Fruit fly (Drosophila melanogaster): Measurements from ENCODE around the gene Fum2.
A peak's percentile ranks its signal among the peaks of the same experiment; 100 is the strongest.

Fum2 gene

DNA sequence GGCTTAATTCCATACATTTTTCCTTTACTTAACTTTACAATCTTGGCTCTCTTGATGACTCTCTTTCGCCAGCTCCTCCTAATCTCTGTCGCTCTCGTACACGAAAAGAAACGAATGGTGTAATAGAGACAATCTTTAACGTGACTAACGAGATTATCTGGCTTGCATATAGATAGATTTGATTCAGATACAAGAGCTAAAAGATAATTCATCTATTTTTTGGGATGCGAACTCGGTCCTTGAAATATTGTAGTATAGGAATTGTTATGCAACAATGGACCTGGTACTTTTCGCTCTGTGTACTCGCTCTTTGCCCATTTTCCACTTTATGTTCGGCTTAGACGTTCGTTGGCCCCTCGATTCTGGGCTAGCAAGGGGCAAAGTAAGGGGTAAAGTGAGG lies 29.7 kb downstream of the Fum2 start (continued):
- peak; percentile 49 for TF ChIP-seq run (tag; optimal IDR thresholded peaks at IDR 0.05)
- peak; percentile 75 for TF ChIP-seq CG32772 (GFP tag; IDR thresholded peaks at IDR 0.05)
- TF ChIP-seq CG10959 (GFP tag; IDR thresholded peaks at IDR 0.05), result no peak
- no peak for TF ChIP-seq CG15479 (GFP tag; optimal IDR thresholded peaks at IDR 0.05)
- TF ChIP-seq CG6272 (GFP tag; IDR thresholded peaks at IDR 0.05), result peak; percentile 67
- peak; percentile 79 for TF ChIP-seq CG32532 (GFP tag; IDR thresholded peaks at IDR 0.05)
- peak; percentile 77 for TF ChIP-seq CHES-1-like (GFP tag; optimal IDR thresholded peaks at IDR 0.05)
- TF ChIP-seq cato (GFP tag; optimal IDR thresholded peaks at IDR 0.05; ENCODE audit: borderline replicate concordance), result peak; percentile 49
- peak; percentile 46 for TF ChIP-seq CG4404 (GFP tag; IDR thresholded peaks at IDR 0.05)
- TF ChIP-seq CG12942 (GFP tag; optimal IDR thresholded peaks at IDR 0.05), result peak; percentile 49
- TF ChIP-seq CG18599 (GFP tag; optimal IDR thresholded peaks at IDR 0.05), result peak; percentile 91
- peak; percentile 24 for TF ChIP-seq TFAM (GFP tag; optimal IDR thresholded peaks at IDR 0.05)
- peak; percentile 67 for TF ChIP-seq CG6854 (GFP tag; optimal IDR thresholded peaks at IDR 0.05)
- TF ChIP-seq CG15073 (GFP tag; optimal IDR thresholded peaks at IDR 0.05), result peak; percentile 4
- peak; percentile 69 for TF ChIP-seq eyg (GFP tag; optimal IDR thresholded peaks at IDR 0.05)
- TF ChIP-seq Ssrp (tag; optimal IDR thresholded peaks at IDR 0.05), result peak; percentile 66
- no peak for TF ChIP-seq CG17912 (GFP tag; optimal IDR thresholded peaks at IDR 0.05)
- TF ChIP-seq CG43689 (GFP tag; IDR thresholded peaks at IDR 0.05), result peak; percentile 38; the same call in 1 of the 2 replicates
- TF ChIP-seq CG17802 (tag; optimal IDR thresholded peaks at IDR 0.05), result peak; percentile 43
- peak; percentile 34 for TF ChIP-seq CG10274 (GFP tag; optimal IDR thresholded peaks at IDR 0.05)
- peak; percentile 55; the same call in 1 of the 3 replicates for TF ChIP-seq CG34422 (GFP tag; IDR thresholded peaks at IDR 0.05)
- peak; percentile 80 for TF ChIP-seq CG30403 (GFP tag; optimal IDR thresholded peaks at IDR 0.05)
- peak; percentile 9 for TF ChIP-seq sd (tag; optimal IDR thresholded peaks at IDR 0.05)
- peak; percentile 60 for TF ChIP-seq maf-S (GFP tag; optimal IDR thresholded peaks at IDR 0.05)
- TF ChIP-seq Dfd (GFP tag; optimal IDR thresholded peaks at IDR 0.05), result no peak
- no peak for TF ChIP-seq vnd (GFP tag; IDR thresholded peaks at IDR 0.05; ENCODE audit: partially characterized antibody)
- peak; percentile 32 for TF ChIP-seq CG15696 (tag; optimal IDR thresholded peaks at IDR 0.05)
- peak; percentile 67 for TF ChIP-seq B-H1 (GFP tag; IDR thresholded peaks at IDR 0.05)
- peak; percentile 79 for TF ChIP-seq Ptx1 (GFP tag; IDR thresholded peaks at IDR 0.05)
- no peak for TF ChIP-seq stwl (tag; optimal IDR thresholded peaks at IDR 0.05)
- TF ChIP-seq chif (GFP tag; optimal IDR thresholded peaks at IDR 0.05), result peak; percentile 69 to 82
- TF ChIP-seq Lhr (GFP tag; optimal IDR thresholded peaks at IDR 0.05), result peak; percentile 36
- TF ChIP-seq CG4730 (GFP tag; IDR thresholded peaks at IDR 0.05), result peak; percentile 28; the same call in 1 of the 2 replicates
- TF ChIP-seq D19B (GFP tag; optimal IDR thresholded peaks at IDR 0.05), result peak; percentile 45
- peak; percentile 27; the same call in 1 of the 3 replicates for TF ChIP-seq CG11560 (tag; IDR thresholded peaks at IDR 0.05)
- TF ChIP-seq CG30431 (GFP tag; optimal IDR thresholded peaks at IDR 0.05), result peak; percentile 54
- peak; percentile 79; the same call in 2 of the 3 replicates for TF ChIP-seq so (GFP tag; IDR thresholded peaks at IDR 0.05)
- TF ChIP-seq BtbVII (GFP tag; optimal IDR thresholded peaks at IDR 0.05), result peak; percentile 79
- TF ChIP-seq CG16813 (GFP tag; IDR thresholded peaks at IDR 0.05; ENCODE audit: partially characterized antibody), result no peak
- peak; percentile 45 for TF ChIP-seq corto (GFP tag; optimal IDR thresholded peaks at IDR 0.05)
- TF ChIP-seq CG2678 (tag; optimal IDR thresholded peaks at IDR 0.05), result peak; percentile 90
- TF ChIP-seq ind (GFP tag; optimal IDR thresholded peaks at IDR 0.05), result peak; percentile 80
- TF ChIP-seq Nf-YC (tag; optimal IDR thresholded peaks at IDR 0.05), result peak; percentile 53
- peak; percentile 81 for TF ChIP-seq Xrp1 (GFP tag; IDR thresholded peaks at IDR 0.05)
- TF ChIP-seq zen2 (GFP tag; IDR thresholded peaks at IDR 0.05; ENCODE audit: partially characterized antibody), result no peak
- peak; percentile 74 for TF ChIP-seq gsb-n (tag; optimal IDR thresholded peaks at IDR 0.05)
- TF ChIP-seq CG7357 (GFP tag; IDR thresholded peaks at IDR 0.05), result peak; percentile 30; the same call in 1 of the 3 replicates
- 0 out of 3 replicates have a peak, but pooled peaks have one; percentile 56 for TF ChIP-seq otp (GFP tag; IDR thresholded peaks at IDR 0.05)
- no peak for TF ChIP-seq CG3726 (GFP tag; IDR thresholded peaks at IDR 0.05)
- peak; percentile 84 for TF ChIP-seq Side (GFP tag; optimal IDR thresholded peaks at IDR 0.05)
- TF ChIP-seq cas (GFP tag; IDR thresholded peaks at IDR 0.05), result no peak
